Fruit fly (Drosophila melanogaster) S2 (cell line): ENCODE results near the gene Pgant8.

Source experiments
- CG8478 ChIP-seq: fragments of >200 bp; optimal IDR thresholded peaks from 2 replicates; lab custom pipeline; 2018
- CTCF ChIP-seq, 2 experiments: fragments of >200 bp; optimal IDR thresholded peaks; 2 replicates each; lab custom pipeline; 2018

- TF ChIP-seq CTCF (optimal IDR thresholded peaks at IDR 0.05; lab: Kevin White, UChicago) (no peak), CG8478 (lab: Kevin White, UChicago) (no peak)
Observed at dm6 chr3L:15678284-15678683, 5.4 kb upstream of the Pgant8 start.
